Worm (Caenorhabditis elegans): ENCODE measurements around the gene hrpk-2.
"Not testable (repeated sequence)": the region's sequence is repeated elsewhere in the genome, so short reads cannot be mapped to it uniquely, and the experiment has no call there.

The hrpk-2 gene

ce11 chrIII:7950447-7950846 lies 36.5 kb upstream of the hrpk-2 start:
- TF ChIP-seq hmbx-1 (tag; optimal IDR thresholded peaks at IDR 0.05): no peak
- no peak for TF ChIP-seq B0310.2 (tag; optimal IDR thresholded peaks at IDR 0.05)
- TF ChIP-seq tbx-11 (GFP tag; IDR thresholded peaks at IDR 0.05): no peak
- no peak for TF ChIP-seq sea-1 (GFP tag; conservative IDR thresholded peaks at IDR 0.05)
- TF ChIP-seq aly-1 (tag; optimal IDR thresholded peaks at IDR 0.05): no peak
- no peak for TF ChIP-seq hmg-4 (GFP tag; optimal IDR thresholded peaks at IDR 0.05)
- TF ChIP-seq scrt-1 (GFP tag; IDR thresholded peaks at IDR 0.05): no peak
- TF ChIP-seq F13C5.2 (tag; optimal IDR thresholded peaks at IDR 0.05): no peak
- no peak for TF ChIP-seq pes-1 (GFP tag; IDR thresholded peaks at IDR 0.05)
- TF ChIP-seq hnd-1 (tag; optimal IDR thresholded peaks at IDR 0.05): no peak
- no peak for TF ChIP-seq tbx-37 (GFP tag; conservative IDR thresholded peaks at IDR 0.05)
- TF ChIP-seq ets-7 (tag; optimal IDR thresholded peaks at IDR 0.05): no peak
- TF ChIP-seq flt-1 (GFP tag; IDR thresholded peaks at IDR 0.05): no peak

- no peak for TF ChIP-seq hmg-4 (GFP tag; optimal IDR thresholded peaks at IDR 0.05)
- TF ChIP-seq hmbx-1 (tag; optimal IDR thresholded peaks at IDR 0.05): no peak
- TF ChIP-seq F13C5.2 (tag; optimal IDR thresholded peaks at IDR 0.05): no peak
- TF ChIP-seq aly-1 (tag; optimal IDR thresholded peaks at IDR 0.05): no peak
- TF ChIP-seq ceh-13 (GFP tag; optimal IDR thresholded peaks at IDR 0.05): no peak
- TF ChIP-seq sea-1 (GFP tag; conservative IDR thresholded peaks at IDR 0.05): no peak
- no peak for TF ChIP-seq scrt-1 (GFP tag; IDR thresholded peaks at IDR 0.05)
- no peak for TF ChIP-seq ets-7 (tag; optimal IDR thresholded peaks at IDR 0.05)
- TF ChIP-seq hnd-1 (tag; optimal IDR thresholded peaks at IDR 0.05): no peak
- no peak for TF ChIP-seq tbx-11 (GFP tag; IDR thresholded peaks at IDR 0.05)
- no peak for TF ChIP-seq tbx-37 (GFP tag; conservative IDR thresholded peaks at IDR 0.05)
- no peak for TF ChIP-seq B0310.2 (tag; optimal IDR thresholded peaks at IDR 0.05)
- TF ChIP-seq ceh-36 (tag; optimal IDR thresholded peaks at IDR 0.05): no peak
Measured at ce11 chrIII:7952077-7952765, 34.7 kb upstream of the hrpk-2 start, which contains the start of gene C29E4.15. TSS of gene C29E4.15 (plus strand) at chrIII:7952623.

ce11 chrIII:7953208-7953607 lies 33.7 kb upstream of the hrpk-2 start, which contains the start of gene let-754:
TSS of gene let-754 (minus strand) at chrIII:7953308.
- TF ChIP-seq pes-1 (GFP tag; IDR thresholded peaks at IDR 0.05) (no peak), hnd-1 (tag; optimal IDR thresholded peaks at IDR 0.05) (no peak), tra-4 (tag; optimal IDR thresholded peaks at IDR 0.05) (no peak), ama-1 (optimal IDR thresholded peaks at IDR 0.05) (no peak), B0310.2 (tag; optimal IDR thresholded peaks at IDR 0.05) (no peak), scrt-1 (GFP tag; IDR thresholded peaks at IDR 0.05) (no peak), tbx-11 (GFP tag; IDR thresholded peaks at IDR 0.05) (no peak), ceh-13 (GFP tag; optimal IDR thresholded peaks at IDR 0.05) (no peak), hmbx-1 (tag; optimal IDR thresholded peaks at IDR 0.05) (no peak), flt-1 (GFP tag; IDR thresholded peaks at IDR 0.05) (no peak), hmg-4 (GFP tag; optimal IDR thresholded peaks at IDR 0.05) (no peak), ceh-36 (tag; optimal IDR thresholded peaks at IDR 0.05) (no peak), F13C5.2 (tag; optimal IDR thresholded peaks at IDR 0.05) (no peak), ets-7 (tag; optimal IDR thresholded peaks at IDR 0.05) (no peak), tbx-37 (GFP tag; conservative IDR thresholded peaks at IDR 0.05) (no peak)

- TF ChIP-seq sea-1 (GFP tag; conservative IDR thresholded peaks at IDR 0.05) (no peak), flt-1 (GFP tag; IDR thresholded peaks at IDR 0.05) (no peak), ceh-36 (tag; optimal IDR thresholded peaks at IDR 0.05) (no peak), F13C5.2 (tag; optimal IDR thresholded peaks at IDR 0.05) (no peak), ceh-13 (GFP tag; optimal IDR thresholded peaks at IDR 0.05) (no peak), hmbx-1 (tag; optimal IDR thresholded peaks at IDR 0.05) (no peak), hnd-1 (tag; optimal IDR thresholded peaks at IDR 0.05) (no peak), ets-7 (tag; optimal IDR thresholded peaks at IDR 0.05) (no peak), B0310.2 (tag; optimal IDR thresholded peaks at IDR 0.05) (no peak), pes-1 (GFP tag; IDR thresholded peaks at IDR 0.05) (no peak), aly-1 (tag; optimal IDR thresholded peaks at IDR 0.05) (no peak), scrt-1 (GFP tag; IDR thresholded peaks at IDR 0.05) (no peak), hmg-4 (GFP tag; optimal IDR thresholded peaks at IDR 0.05) (no peak), tra-4 (tag; optimal IDR thresholded peaks at IDR 0.05) (no peak), tbx-37 (GFP tag; conservative IDR thresholded peaks at IDR 0.05) (no peak), tbx-11 (GFP tag; IDR thresholded peaks at IDR 0.05) (no peak), ama-1 (optimal IDR thresholded peaks at IDR 0.05) (no peak)
Measured at ce11 chrIII:7956965-7957364, 30.0 kb upstream of the hrpk-2 start, which contains the start of gene C29E4.9. TSS of gene C29E4.9 (minus strand) at chrIII:7957065.

ce11 chrIII:7958085-7958484 lies 28.8 kb upstream of the hrpk-2 start, which contains the start of gene C29E4.11:
TSS of gene C29E4.11 (minus strand) at chrIII:7958114.
- no peak for TF ChIP-seq ama-1 (optimal IDR thresholded peaks at IDR 0.05)
- TF ChIP-seq hnd-1 (tag; optimal IDR thresholded peaks at IDR 0.05): no peak
- TF ChIP-seq tra-4 (tag; optimal IDR thresholded peaks at IDR 0.05): no peak
- no peak for TF ChIP-seq hmg-4 (GFP tag; optimal IDR thresholded peaks at IDR 0.05)
- TF ChIP-seq sea-1 (GFP tag; conservative IDR thresholded peaks at IDR 0.05): no peak
- TF ChIP-seq B0310.2 (tag; optimal IDR thresholded peaks at IDR 0.05): no peak
- TF ChIP-seq tbx-11 (GFP tag; IDR thresholded peaks at IDR 0.05): no peak
- TF ChIP-seq ceh-36 (tag; optimal IDR thresholded peaks at IDR 0.05): no peak
- TF ChIP-seq aly-1 (tag; optimal IDR thresholded peaks at IDR 0.05): no peak
- TF ChIP-seq ets-7 (tag; optimal IDR thresholded peaks at IDR 0.05): no peak
- TF ChIP-seq flt-1 (GFP tag; IDR thresholded peaks at IDR 0.05): no peak
- no peak for TF ChIP-seq pes-1 (GFP tag; IDR thresholded peaks at IDR 0.05)
- no peak for TF ChIP-seq scrt-1 (GFP tag; IDR thresholded peaks at IDR 0.05)
- no peak for TF ChIP-seq hmbx-1 (tag; optimal IDR thresholded peaks at IDR 0.05)

- not testable (repeated sequence) for TF ChIP-seq tbx-11 (GFP tag; IDR thresholded peaks at IDR 0.05); ceh-13 (GFP tag; optimal IDR thresholded peaks at IDR 0.05); ets-7 (tag; optimal IDR thresholded peaks at IDR 0.05)
Measured at ce11 chrIII:7958922-7959609, 27.9 kb upstream of the hrpk-2 start, which contains the start of gene F54H12.10. TSS of gene F54H12.10 (minus strand) at chrIII:7958972.

Measured in whole organism, early embryonic.